Worm (Caenorhabditis elegans) whole organism, midembryonic: ENCODE data around the gene F54F7.2.

Experiments used
- T22C8.4 ChIP-seq: fragments of 200-800 bp; sonication (Bioruptor generic); IDR thresholded peaks from 2 replicates; pipeline ENCODE4 v1.3.6; 2022; ENCODE audit warnings: missing genetic modification characterization, missing compliant biosample characterization
- cog-1 ChIP-seq: sonication (generic microtip); optimal IDR thresholded peaks from 2 replicates; lab custom pipeline; 2016; ENCODE audit warnings: missing genetic modification characterization, missing compliant biosample characterization
- flt-1 ChIP-seq: fragments of 200-800 bp; sonication (Bioruptor generic); IDR thresholded peaks from 2 replicates; pipeline ENCODE4 v1.3.6; 2022; ENCODE audit warnings: missing genetic modification characterization, missing compliant biosample characterization
- klf-2 ChIP-seq: fragments of 200-800 bp; sonication (Bioruptor generic); conservative IDR thresholded peaks from 2 replicates; pipeline ENCODE4 v1.3.6; 2022; ENCODE audit warnings: missing genetic modification reagents, missing genetic modification characterization, missing compliant biosample characterization
- med-1 ChIP-seq: sonication (generic microtip); optimal IDR thresholded peaks from 2 replicates; lab custom pipeline; 2017; ENCODE audit warnings: missing genetic modification characterization, mild to moderate bottlenecking, missing compliant biosample characterization, antibody characterized with exemption, missing genetic modification reagents; ENCODE audit not compliant: insufficient read depth
- tab-1 ChIP-seq: fragments of 200-800 bp; sonication (Bioruptor generic); IDR thresholded peaks from 2 replicates; pipeline ENCODE4 v1.3.6; 2022; ENCODE audit warnings: missing genetic modification characterization, missing compliant biosample characterization
- ztf-23 ChIP-seq: fragments of 200-800 bp; sonication (Bioruptor generic); IDR thresholded peaks from 2 replicates; pipeline ENCODE4 v1.3.6; 2022; ENCODE audit warnings: missing genetic modification reagents, missing genetic modification characterization, missing compliant biosample characterization
- ztf-29 ChIP-seq: fragments of 200-800 bp; sonication (Bioruptor generic); IDR thresholded peaks from 2 replicates; pipeline ENCODE4 v1.3.6; 2022; ENCODE audit warnings: missing genetic modification reagents, missing genetic modification characterization, missing compliant biosample characterization

ce11 chrX:11828661-11829060 lies 14.8 kb upstream of the F54F7.2 start:
- no peak for TF ChIP-seq T22C8.4 (GFP tag; lab: Robert Waterston, UW)
- TF ChIP-seq ztf-23 (GFP tag; lab: Robert Waterston, UW) = no peak
- TF ChIP-seq tab-1 (GFP tag; lab: Robert Waterston, UW) = no peak
- no peak for TF ChIP-seq ztf-29 (GFP tag; lab: Robert Waterston, UW)
- TF ChIP-seq flt-1 (GFP tag; lab: Robert Waterston, UW) = no peak
- TF ChIP-seq med-1 (GFP tag; lab: Kevin White, UChicago) = no peak
- no peak for TF ChIP-seq klf-2 (GFP tag; lab: Robert Waterston, UW)
- no peak for TF ChIP-seq cog-1 (tag; lab: Kevin White, UChicago)
